Fruit fly (Drosophila melanogaster): ENCODE measurements around the gene wake.

Gene wake

DNA sequence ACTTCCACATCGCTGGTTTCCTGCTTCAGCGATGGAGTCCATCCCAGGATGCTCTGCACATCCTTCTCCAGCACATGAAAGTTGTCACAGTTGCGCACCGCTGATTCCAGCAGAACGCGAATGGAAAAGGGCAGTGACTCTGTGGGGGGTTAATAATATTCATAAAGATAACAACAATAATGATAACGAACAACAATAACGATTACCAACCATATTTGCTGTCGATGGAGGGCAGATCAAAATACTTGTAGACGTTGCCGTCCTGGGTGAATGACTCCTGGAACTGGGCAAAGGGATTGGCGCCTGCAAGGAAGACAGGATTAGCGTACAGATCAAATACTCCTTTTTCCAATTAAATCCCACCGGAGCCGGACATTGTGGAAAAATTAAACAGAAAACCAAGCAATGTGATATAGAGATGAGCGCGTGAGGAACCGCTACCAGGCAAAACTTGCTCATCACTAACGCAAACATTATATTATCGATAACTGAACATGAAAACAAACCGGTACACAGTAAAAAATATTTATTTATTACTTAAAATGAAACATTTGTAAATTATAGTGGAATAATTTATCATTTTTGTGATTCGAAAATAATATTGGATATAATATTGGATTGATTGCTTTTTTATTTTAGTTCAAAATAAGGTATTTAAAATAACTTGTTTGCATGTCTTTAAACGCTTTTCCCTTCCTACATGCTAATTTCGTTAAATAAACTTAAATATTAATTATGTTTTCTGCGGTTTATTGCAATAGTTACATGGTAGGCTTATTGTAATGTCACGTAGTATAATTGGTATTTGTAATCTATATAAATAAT is 84.8 kb downstream of the wake start, which contains the start of gene Irp-1A (continued):
- TF ChIP-seq ase (GFP tag; IDR thresholded peaks at IDR 0.05) (peak; percentile 59; the same call in 2 of the 3 replicates), Atf6 (GFP tag; IDR thresholded peaks at IDR 0.05) (peak; percentile 83), Six4 (GFP tag; optimal IDR thresholded peaks at IDR 0.05) (peak; percentile 71), CG1233 (GFP tag; optimal IDR thresholded peaks at IDR 0.05) (peak; percentile 41), CG11560 (tag; IDR thresholded peaks at IDR 0.05) (no peak), gcm (GFP tag; optimal IDR thresholded peaks at IDR 0.05) (peak; percentile 84), Camta (GFP tag; optimal IDR thresholded peaks at IDR 0.05) (peak; percentile 22), CG6813 (GFP tag; optimal IDR thresholded peaks at IDR 0.05) (peak; percentile 52), CG33213 (GFP tag; optimal IDR thresholded peaks at IDR 0.05) (peak; percentile 13), CG3726 (GFP tag; IDR thresholded peaks at IDR 0.05) (no peak), Kr (GFP tag; optimal IDR thresholded peaks at IDR 0.05) (no peak), CG13287 (GFP tag; IDR thresholded peaks at IDR 0.05; ENCODE audit: partially characterized antibody) (peak; percentile 89), ken (GFP tag; IDR thresholded peaks at IDR 0.05) (peak; percentile 56; the same call in 1 of the 3 replicates), CG11504 (tag; optimal IDR thresholded peaks at IDR 0.05) (peak; percentile 85), Drgx (GFP tag; IDR thresholded peaks at IDR 0.05) (peak; percentile 68), CG12071 (GFP tag; optimal IDR thresholded peaks at IDR 0.05) (no peak), cad (GFP tag; optimal IDR thresholded peaks at IDR 0.05) (no peak), kay (GFP tag; optimal IDR thresholded peaks at IDR 0.05) (peak; percentile 64), Vsx1 (GFP tag; optimal IDR thresholded peaks at IDR 0.05) (peak; percentile 57), CG4282 (GFP tag; optimal IDR thresholded peaks at IDR 0.05) (no peak), HLH4C (GFP tag; IDR thresholded peaks at IDR 0.05; ENCODE audit: partially characterized antibody) (peak; percentile 77), lov (optimal IDR thresholded peaks at IDR 0.05) (no peak), lov (GFP tag; IDR thresholded peaks at IDR 0.05) (0 out of 3 replicates have a peak, but pooled peaks have one; percentile 57), Dfd (GFP tag; optimal IDR thresholded peaks at IDR 0.05) (no peak), CG9727 (GFP tag; optimal IDR thresholded peaks at IDR 0.05) (peak; percentile 78), CG10979 (tag; optimal IDR thresholded peaks at IDR 0.05) (peak; percentile 80), corto (GFP tag; optimal IDR thresholded peaks at IDR 0.05) (no peak), E2f1 (GFP tag; IDR thresholded peaks at IDR 0.05) (peak; percentile 84), odd (GFP tag; optimal IDR thresholded peaks at IDR 0.05) (peak; percentile 47), CG7786 (GFP tag; optimal IDR thresholded peaks at IDR 0.05) (peak; percentile 17), dan (GFP tag; IDR thresholded peaks at IDR 0.05) (no peak), CG10147 (GFP tag; optimal IDR thresholded peaks at IDR 0.05) (peak; percentile 83), CG13624 (GFP tag; optimal IDR thresholded peaks at IDR 0.05) (peak; percentile 47), nmo (GFP tag; optimal IDR thresholded peaks at IDR 0.05) (peak; percentile 82), Rx (GFP tag; IDR thresholded peaks at IDR 0.05) (no peak), fd102C (GFP tag; optimal IDR thresholded peaks at IDR 0.05) (no peak), CG6689 (GFP tag; IDR thresholded peaks at IDR 0.05) (peak; percentile 77), HLH3B (GFP tag; IDR thresholded peaks at IDR 0.05) (peak; percentile 87), fd96Cb (tag; optimal IDR thresholded peaks at IDR 0.05) (peak; percentile 69), Blimp-1 (GFP tag; optimal IDR thresholded peaks at IDR 0.05) (peak; percentile 84), CG13894 (tag; optimal IDR thresholded peaks at IDR 0.05) (peak; percentile 81), phol (tag; optimal IDR thresholded peaks at IDR 0.05) (peak; percentile 81), CG11398 (GFP tag; optimal IDR thresholded peaks at IDR 0.05) (no peak), CG14441 (GFP tag; IDR thresholded peaks at IDR 0.05) (peak; percentile 64), zfh1 (GFP tag; IDR thresholded peaks at IDR 0.05) (peak; percentile 51; the same call in 1 of the 3 replicates), YL-1 (GFP tag; optimal IDR thresholded peaks at IDR 0.05) (peak; percentile 83), CG18262 (tag; optimal IDR thresholded peaks at IDR 0.05) (peak; percentile 85), trem (tag; optimal IDR thresholded peaks at IDR 0.05) (peak; percentile 80), mirr (GFP tag; optimal IDR thresholded peaks at IDR 0.05) (peak; percentile 43), Hr39 (optimal IDR thresholded peaks at IDR 0.05) (no peak)
